Worm (Caenorhabditis elegans) whole organism, L3 larva: Measurements from ENCODE around the gene F54C9.11.

Source experiments
- ama-1 ChIP-seq: fragments of 150-350 bp; optimal IDR thresholded peaks from 2 replicates; lab custom pipeline; 2018
- ceh-82 ChIP-seq: fragments of 150-350 bp; optimal IDR thresholded peaks from 2 replicates; lab custom pipeline; 2014; ENCODE audit warnings: missing biosample characterization, missing genetic modification characterization
- jun-1 ChIP-seq: fragments of 150-350 bp; optimal IDR thresholded peaks from 2 replicates; lab custom pipeline; 2014; ENCODE audit warnings: missing biosample characterization, missing genetic modification reagents, missing genetic modification characterization
- nhr-11 ChIP-seq: fragments of 150-350 bp; optimal IDR thresholded peaks from 2 replicates; lab custom pipeline; 2014; ENCODE audit warnings: missing biosample characterization, missing genetic modification characterization
- nhr-43 ChIP-seq: sonication (generic microtip); optimal IDR thresholded peaks from 2 replicates; lab custom pipeline; 2016; ENCODE audit warnings: mild to moderate bottlenecking, missing genetic modification characterization, missing compliant biosample characterization; ENCODE audit not compliant: poor library complexity, severe bottlenecking
- unc-39 ChIP-seq: sonication (generic microtip); optimal IDR thresholded peaks from 4 replicates; lab custom pipeline; 2017; ENCODE audit warnings: missing biosample characterization, missing genetic modification characterization

- TF ChIP-seq nhr-11 (tag; lab: Kevin White, UChicago) = no peak
- TF ChIP-seq jun-1 (tag; lab: Kevin White, UChicago) = no peak
- TF ChIP-seq ama-1 (lab: Kevin White, UChicago) = no peak
- no peak for TF ChIP-seq unc-39 (tag; lab: Kevin White, UChicago)
- TF ChIP-seq ceh-82 (tag; lab: Kevin White, UChicago) = no peak
- TF ChIP-seq nhr-43 (tag; lab: Kevin White, UChicago) = no peak
These were observed 22.8 kb upstream of the F54C9.11 start, which contains the start of gene F28C6.10 for ce11 chrII:8607662-8608061.
